Worm (Caenorhabditis elegans) whole organism, L2 larva: Measurements from ENCODE around the gene C15B12.8.

Experiments used
- alr-1 ChIP-seq: fragments of 150-350 bp; optimal IDR thresholded peaks from 2 replicates; lab custom pipeline; 2014; ENCODE audit warnings: missing biosample characterization, missing genetic modification characterization
- ama-1 ChIP-seq: fragments of 150-350 bp; optimal IDR thresholded peaks from 2 replicates; lab custom pipeline; 2018; ENCODE audit warnings: inconsistent platforms
- dmd-4 ChIP-seq: sonication (generic microtip); optimal IDR thresholded peaks from 2 replicates; lab custom pipeline; 2017; ENCODE audit warnings: missing biosample characterization, missing genetic modification characterization
- elt-3 ChIP-seq: sonication (generic microtip); optimal IDR thresholded peaks from 2 replicates; lab custom pipeline; 2017; ENCODE audit warnings: missing biosample characterization, missing genetic modification characterization
- lin-11 ChIP-seq: fragments of 150-350 bp; sonication (generic microtip); optimal IDR thresholded peaks from 2 replicates; lab custom pipeline; 2014; ENCODE audit warnings: missing biosample characterization, missing genetic modification characterization, inconsistent platforms, mixed read lengths
- nhr-11 ChIP-seq: fragments of 150-350 bp; optimal IDR thresholded peaks from 2 replicates; lab custom pipeline; 2014; ENCODE audit warnings: missing biosample characterization, missing genetic modification characterization
- nhr-237 ChIP-seq: fragments of 150-350 bp; optimal IDR thresholded peaks from 2 replicates; lab custom pipeline; 2014; ENCODE audit warnings: missing biosample characterization, missing genetic modification characterization
- peb-1 ChIP-seq: fragments of 150-350 bp; optimal IDR thresholded peaks from 2 replicates; lab custom pipeline; 2014; ENCODE audit warnings: missing biosample characterization, missing genetic modification characterization
- ztf-4 ChIP-seq: fragments of 150-350 bp; optimal IDR thresholded peaks from 2 replicates; lab custom pipeline; 2014; ENCODE audit warnings: missing biosample characterization, missing genetic modification characterization

DNA sequence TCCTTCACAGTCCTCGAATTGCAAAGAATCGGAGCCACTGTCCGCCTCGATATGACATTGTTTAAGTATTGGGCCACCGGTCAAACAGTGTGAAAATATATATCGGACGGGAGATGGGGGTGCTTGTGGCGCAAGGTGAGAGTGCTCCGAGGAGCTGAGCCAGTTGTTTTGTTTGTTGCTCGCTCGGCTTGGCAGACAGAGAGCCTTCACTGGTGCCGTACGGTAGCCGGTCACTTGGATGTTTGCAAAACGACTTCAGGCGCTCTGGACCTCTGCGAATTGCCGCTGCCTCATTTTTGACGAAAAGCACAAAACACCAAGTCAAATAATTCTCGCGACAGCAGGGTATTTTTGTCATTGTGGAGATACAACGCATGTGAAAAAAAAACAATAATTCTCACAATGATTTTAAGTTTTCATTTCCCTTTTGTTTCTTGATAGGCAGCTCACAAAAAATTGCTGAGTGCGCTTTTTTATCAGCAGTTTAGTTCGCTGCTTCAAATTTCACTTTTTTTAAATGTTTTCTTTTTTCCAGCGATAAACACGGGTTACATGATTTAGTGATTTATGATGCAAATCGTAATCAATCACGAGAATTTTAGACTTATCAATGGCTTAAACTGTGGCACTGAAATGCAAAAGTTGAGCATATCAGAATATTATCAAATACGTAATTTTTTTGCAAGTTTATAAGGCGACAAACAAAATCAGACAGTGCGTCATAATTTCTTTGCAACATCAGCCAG is 43.1 kb downstream of the C15B12.8 start:
- TF ChIP-seq ztf-4: no peak
- no peak for TF ChIP-seq dmd-4
- TF ChIP-seq alr-1 (tag; lab: Kevin White, UChicago): no peak
- no peak for TF ChIP-seq ama-1 (lab: Kevin White, UChicago)
- no peak for TF ChIP-seq lin-11 (tag; lab: Kevin White, UChicago)
- TF ChIP-seq elt-3: no peak
- TF ChIP-seq peb-1: no peak
- no peak for TF ChIP-seq nhr-237 (tag; lab: Kevin White, UChicago)
- TF ChIP-seq nhr-11 (tag; lab: Kevin White, UChicago): no peak
